Worm (Caenorhabditis elegans): ENCODE measurements around the gene glb-7.

The glb-7 gene

ce11 chrIV:2102793-2103192 is 19.8 kb upstream of the glb-7 start, which contains the start of gene C23H5.15:
C23H5.15 (minus strand) TSS chrIV:2102893.
- TF ChIP-seq elt-1 (tag; optimal IDR thresholded peaks at IDR 0.05; ENCODE audit: borderline replicate concordance, insufficient read depth) (no peak), hlh-1 (tag; optimal IDR thresholded peaks at IDR 0.05) (no peak), sem-2 (GFP tag; optimal IDR thresholded peaks at IDR 0.05) (no peak), tbx-8 (GFP tag; optimal IDR thresholded peaks at IDR 0.05) (no peak), mab-5 (tag; optimal IDR thresholded peaks at IDR 0.05) (no peak), nhr-76 (tag; optimal IDR thresholded peaks at IDR 0.05) (no peak), ham-2 (GFP tag; optimal IDR thresholded peaks at IDR 0.05) (no peak), lin-13 (tag; optimal IDR thresholded peaks at IDR 0.05) (no peak), unc-39 (tag; optimal IDR thresholded peaks at IDR 0.05) (no peak), blmp-1 (tag; optimal IDR thresholded peaks at IDR 0.05) (no peak), lin-32 (GFP tag; optimal IDR thresholded peaks at IDR 0.05) (no peak), unc-62 (GFP tag; optimal IDR thresholded peaks at IDR 0.05) (no peak), pha-4 (tag; optimal IDR thresholded peaks at IDR 0.05) (no peak), flh-1 (GFP tag; optimal IDR thresholded peaks at IDR 0.05) (no peak), snpc-4 (tag; optimal IDR thresholded peaks at IDR 0.05) (no peak), M03D4.4 (tag; optimal IDR thresholded peaks at IDR 0.05) (no peak), sptf-1 (tag; optimal IDR thresholded peaks at IDR 0.05) (no peak), ceh-43 (GFP tag; optimal IDR thresholded peaks at IDR 0.05) (no peak), ces-1 (GFP tag; optimal IDR thresholded peaks at IDR 0.05) (no peak)

- TF ChIP-seq blmp-1 (tag; optimal IDR thresholded peaks at IDR 0.05) (no peak), nhr-237 (tag; optimal IDR thresholded peaks at IDR 0.05) (no peak), flh-1 (GFP tag; optimal IDR thresholded peaks at IDR 0.05) (no peak), lin-32 (GFP tag; optimal IDR thresholded peaks at IDR 0.05) (no peak)
These were observed 15.9 kb upstream of the glb-7 start for ce11 chrIV:2106708-2107107.

- no peak for TF ChIP-seq ztf-11 (tag; optimal IDR thresholded peaks at IDR 0.05)
- TF ChIP-seq ceh-83 (GFP tag; optimal IDR thresholded peaks at IDR 0.05) = no peak
- TF ChIP-seq hlh-1 (tag; optimal IDR thresholded peaks at IDR 0.05) = no peak
- TF ChIP-seq M03D4.4 (tag; optimal IDR thresholded peaks at IDR 0.05) = no peak
These were observed 11.2 kb upstream of the glb-7 start, which contains the start of gene che-6 for ce11 chrIV:2111300-2111874. che-6 (minus strand) TSS chrIV:2111408.

- TF ChIP-seq lin-13 (tag; optimal IDR thresholded peaks at IDR 0.05) (no peak), unc-62 (GFP tag; optimal IDR thresholded peaks at IDR 0.05) (no peak), ceh-83 (GFP tag; optimal IDR thresholded peaks at IDR 0.05) (no peak), sptf-1 (tag; optimal IDR thresholded peaks at IDR 0.05) (no peak), mls-2 (tag; optimal IDR thresholded peaks at IDR 0.05) (no peak), cnd-1 (tag; optimal IDR thresholded peaks at IDR 0.05) (no peak), pha-4 (tag; optimal IDR thresholded peaks at IDR 0.05) (no peak), nhr-76 (tag; optimal IDR thresholded peaks at IDR 0.05) (no peak), drap-1 (GFP tag; optimal IDR thresholded peaks at IDR 0.05) (no peak), hlh-1 (tag; optimal IDR thresholded peaks at IDR 0.05) (no peak), unc-120 (tag; optimal IDR thresholded peaks at IDR 0.05; ENCODE audit: poor library complexity, severe bottlenecking) (no peak), mep-1 (tag; optimal IDR thresholded peaks at IDR 0.05) (no peak), ham-2 (GFP tag; optimal IDR thresholded peaks at IDR 0.05) (no peak)
These were observed 9.1 kb upstream of the glb-7 start, which contains the start of gene C23H5.8 for ce11 chrIV:2113362-2114056. C23H5.8 (minus strand) TSS chrIV:2113412.

- TF ChIP-seq sem-2 (GFP tag; optimal IDR thresholded peaks at IDR 0.05) (no peak), tbx-8 (GFP tag; optimal IDR thresholded peaks at IDR 0.05) (no peak), ham-2 (GFP tag; optimal IDR thresholded peaks at IDR 0.05) (no peak), hlh-1 (tag; optimal IDR thresholded peaks at IDR 0.05) (no peak), lin-13 (tag; optimal IDR thresholded peaks at IDR 0.05) (no peak), nhr-237 (tag; optimal IDR thresholded peaks at IDR 0.05) (no peak), unc-120 (tag; optimal IDR thresholded peaks at IDR 0.05; ENCODE audit: poor library complexity, severe bottlenecking) (no peak), lin-32 (GFP tag; optimal IDR thresholded peaks at IDR 0.05) (no peak), blmp-1 (tag; optimal IDR thresholded peaks at IDR 0.05) (no peak), M03D4.4 (tag; optimal IDR thresholded peaks at IDR 0.05) (no peak), sptf-1 (tag; optimal IDR thresholded peaks at IDR 0.05) (no peak), elt-1 (tag; optimal IDR thresholded peaks at IDR 0.05; ENCODE audit: borderline replicate concordance, insufficient read depth) (no peak), ces-1 (GFP tag; optimal IDR thresholded peaks at IDR 0.05) (no peak), mls-2 (tag; optimal IDR thresholded peaks at IDR 0.05) (no peak), zip-8 (tag; optimal IDR thresholded peaks at IDR 0.05) (no peak), snpc-4 (tag; optimal IDR thresholded peaks at IDR 0.05) (no peak), nhr-2 (tag; optimal IDR thresholded peaks at IDR 0.05) (no peak), mep-1 (tag; optimal IDR thresholded peaks at IDR 0.05) (no peak), cnd-1 (tag; optimal IDR thresholded peaks at IDR 0.05) (no peak)
These were observed 8.3 kb upstream of the glb-7 start, which contains the start of gene xbx-4 for ce11 chrIV:2114337-2114736. xbx-4 (plus strand) TSS chrIV:2114637.
